Fruit fly (Drosophila melanogaster) S2 (cell line): ENCODE data around the gene Prestin.

Experiments used
- CG8478 ChIP-seq: fragments of >200 bp; optimal IDR thresholded peaks from 2 replicates; lab custom pipeline; 2018
- CTCF ChIP-seq, 2 experiments: fragments of >200 bp; optimal IDR thresholded peaks; 2 replicates each; lab custom pipeline; 2018

DNA sequence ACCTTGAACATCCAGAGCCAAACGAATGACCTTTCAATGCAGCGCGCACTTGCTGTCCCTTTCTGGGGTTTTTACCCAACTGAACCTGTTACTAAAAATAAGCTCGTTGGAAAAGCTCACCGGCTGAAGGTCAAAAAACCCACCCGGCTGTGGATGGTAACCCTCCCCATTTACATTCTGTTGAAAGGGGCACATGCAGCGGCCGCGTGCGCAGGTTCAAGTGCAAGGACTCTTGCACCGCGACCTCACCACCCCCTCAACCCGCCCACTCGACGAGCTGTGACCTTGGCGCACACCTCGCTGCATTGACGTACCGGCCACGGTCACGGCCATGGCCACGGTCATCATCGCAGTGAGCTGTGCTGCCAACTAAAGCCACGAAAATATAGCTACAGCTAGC lies 20.5 kb upstream of the Prestin start:
- no peak for TF ChIP-seq CG8478 (lab: Kevin White, UChicago)
- no peak for TF ChIP-seq CTCF (optimal IDR thresholded peaks at IDR 0.05; lab: Kevin White, UChicago)
